Worm (Caenorhabditis elegans) whole organism, mixed stage, embryonic: ENCODE data around the gene tab-1.
A peak's percentile ranks its signal among the peaks of the same experiment; 100 is the strongest.

Source experiments
- M03D4.4 ChIP-seq: sonication (generic microtip); optimal IDR thresholded peaks from 2 replicates; lab custom pipeline; 2017; ENCODE audit warnings: mild to moderate bottlenecking, missing genetic modification characterization, missing compliant biosample characterization
- bed-3 ChIP-seq: fragments of 200-800 bp; sonication (Bioruptor generic); optimal IDR thresholded peaks from 3 replicates; lab custom pipeline; 2018; ENCODE audit warnings: mild to moderate bottlenecking, missing genetic modification characterization, moderate library complexity, missing compliant biosample characterization
- blmp-1 ChIP-seq: fragments of 150-350 bp; optimal IDR thresholded peaks from 2 replicates; lab custom pipeline; 2014; ENCODE audit warnings: missing biosample characterization, missing genetic modification characterization
- ceh-39 ChIP-seq: fragments of 150-350 bp; optimal IDR thresholded peaks from 2 replicates; lab custom pipeline; 2014; ENCODE audit warnings: missing biosample characterization, missing genetic modification characterization
- ceh-43 ChIP-seq: fragments of 200-800 bp; sonication (Bioruptor generic); optimal IDR thresholded peaks from 2 replicates; lab custom pipeline; 2018; ENCODE audit warnings: mild to moderate bottlenecking, missing genetic modification characterization, moderate library complexity, missing compliant biosample characterization
- ceh-83 ChIP-seq: fragments of 200-800 bp; sonication (Bioruptor generic); optimal IDR thresholded peaks from 2 replicates; lab custom pipeline; 2018; ENCODE audit warnings: mild to moderate bottlenecking, missing genetic modification characterization, missing compliant biosample characterization
- ces-1 ChIP-seq: fragments of 150-350 bp; optimal IDR thresholded peaks from 2 replicates; lab custom pipeline; 2014; ENCODE audit warnings: missing biosample characterization, missing genetic modification reagents, missing genetic modification characterization
- cnd-1 ChIP-seq: fragments of 200-800 bp; sonication (Bioruptor generic); optimal IDR thresholded peaks from 2 replicates; lab custom pipeline; 2018; ENCODE audit warnings: mild to moderate bottlenecking, missing genetic modification characterization, missing compliant biosample characterization
- flh-1 ChIP-seq: fragments of 200-800 bp; sonication (Bioruptor generic); optimal IDR thresholded peaks from 2 replicates; lab custom pipeline; 2018; ENCODE audit warnings: mild to moderate bottlenecking, missing genetic modification characterization, moderate library complexity, missing compliant biosample characterization
- ham-2 ChIP-seq: fragments of 200-800 bp; sonication (Bioruptor generic); optimal IDR thresholded peaks from 2 replicates; lab custom pipeline; 2018; ENCODE audit warnings: mild to moderate bottlenecking, missing genetic modification characterization, missing compliant biosample characterization
- hlh-1 ChIP-seq: fragments of 150-350 bp; optimal IDR thresholded peaks from 2 replicates; lab custom pipeline; 2014; ENCODE audit warnings: missing biosample characterization, missing genetic modification reagents, missing genetic modification characterization
- lin-13 ChIP-seq: fragments of 150-350 bp; optimal IDR thresholded peaks from 2 replicates; lab custom pipeline; 2014; ENCODE audit warnings: missing biosample characterization, missing genetic modification characterization
- lin-32 ChIP-seq: fragments of 200-800 bp; sonication (Bioruptor generic); optimal IDR thresholded peaks from 2 replicates; lab custom pipeline; 2018; ENCODE audit warnings: mild to moderate bottlenecking, missing genetic modification characterization, missing compliant biosample characterization
- lsy-2 ChIP-seq: fragments of 150-350 bp; optimal IDR thresholded peaks from 2 replicates; lab custom pipeline; 2014; ENCODE audit warnings: missing biosample characterization, missing genetic modification characterization
- mab-5 ChIP-seq: fragments of 150-350 bp; optimal IDR thresholded peaks from 2 replicates; lab custom pipeline; 2014; ENCODE audit warnings: missing biosample characterization, missing genetic modification characterization
- mep-1 ChIP-seq: fragments of 150-350 bp; optimal IDR thresholded peaks from 2 replicates; lab custom pipeline; 2017; ENCODE audit warnings: missing biosample characterization, missing genetic modification reagents, missing genetic modification characterization, inconsistent platforms
- mls-2 ChIP-seq: sonication (generic microtip); optimal IDR thresholded peaks from 2 replicates; lab custom pipeline; 2016; ENCODE audit warnings: mild to moderate bottlenecking, missing genetic modification characterization, moderate library complexity, missing compliant biosample characterization
- nhr-12 ChIP-seq: fragments of 150-350 bp; optimal IDR thresholded peaks from 2 replicates; lab custom pipeline; 2014; ENCODE audit warnings: missing biosample characterization, missing genetic modification characterization
- nhr-2 ChIP-seq: fragments of 150-350 bp; optimal IDR thresholded peaks from 2 replicates; lab custom pipeline; 2014; ENCODE audit warnings: missing biosample characterization, missing genetic modification characterization
- nhr-237 ChIP-seq: fragments of 150-350 bp; optimal IDR thresholded peaks from 2 replicates; lab custom pipeline; 2014; ENCODE audit warnings: missing biosample characterization, missing genetic modification characterization
- nhr-28 ChIP-seq: fragments of 150-350 bp; optimal IDR thresholded peaks from 2 replicates; lab custom pipeline; 2014; ENCODE audit warnings: missing biosample characterization, missing genetic modification characterization
- pha-4 ChIP-seq: fragments of 150-350 bp; optimal IDR thresholded peaks from 2 replicates; lab custom pipeline; 2018; ENCODE audit warnings: missing biosample characterization, missing genetic modification reagents, missing genetic modification characterization
- sem-2 ChIP-seq: fragments of 200-800 bp; sonication (Bioruptor generic); optimal IDR thresholded peaks from 2 replicates; lab custom pipeline; 2018; ENCODE audit warnings: mild to moderate bottlenecking, missing genetic modification characterization, missing compliant biosample characterization
- tbx-8 ChIP-seq: fragments of 200-800 bp; sonication (Bioruptor generic); optimal IDR thresholded peaks from 2 replicates; lab custom pipeline; 2018; ENCODE audit warnings: mild to moderate bottlenecking, missing genetic modification characterization, moderate library complexity, missing compliant biosample characterization
- unc-120 ChIP-seq: sonication (generic microtip); optimal IDR thresholded peaks from 2 replicates; lab custom pipeline; 2017; ENCODE audit warnings: missing genetic modification characterization, missing compliant biosample characterization; ENCODE audit not compliant: poor library complexity, severe bottlenecking
- unc-62 ChIP-seq: fragments of 150-350 bp; optimal IDR thresholded peaks from 2 replicates; lab custom pipeline; 2014; ENCODE audit warnings: missing biosample characterization, missing genetic modification reagents, missing genetic modification characterization
- zip-8 ChIP-seq: fragments of 150-350 bp; optimal IDR thresholded peaks from 2 replicates; lab custom pipeline; 2014; ENCODE audit warnings: missing biosample characterization, missing genetic modification characterization
- ztf-11 ChIP-seq: fragments of 150-350 bp; optimal IDR thresholded peaks from 2 replicates; lab custom pipeline; 2014; ENCODE audit warnings: missing biosample characterization, missing genetic modification characterization

The tab-1 gene

DNA sequence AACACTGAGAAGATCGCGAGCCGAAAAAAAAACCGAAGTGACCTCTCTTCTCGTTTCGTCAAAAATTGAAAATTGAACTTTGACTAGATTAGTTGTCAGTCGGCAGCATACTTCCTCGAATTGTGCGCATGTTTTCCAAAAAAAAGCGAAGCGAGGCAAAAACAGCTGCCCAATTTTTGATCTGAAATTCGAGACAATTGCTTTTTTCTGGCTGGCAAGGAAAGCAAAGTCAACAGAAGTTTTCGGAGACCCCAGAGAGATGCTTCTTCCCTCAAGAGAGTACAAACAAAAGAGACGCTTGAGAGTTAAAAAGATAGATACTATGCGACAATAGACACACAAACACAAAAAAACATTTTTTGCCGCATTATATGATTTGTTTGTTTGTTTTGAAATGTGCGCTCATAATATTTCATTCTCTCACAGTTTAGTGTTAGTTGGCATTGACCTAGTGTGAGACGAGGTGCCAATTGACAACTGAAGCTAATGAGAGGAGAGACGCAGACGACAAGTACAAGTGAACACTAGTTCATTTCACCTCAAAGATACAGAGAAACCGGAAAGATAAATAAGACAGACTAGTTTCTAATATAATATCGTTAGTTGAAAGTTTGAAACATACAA is 33.0 kb downstream of the tab-1 start:
- TF ChIP-seq blmp-1 (tag; lab: Kevin White, UChicago) (no peak), pha-4 (tag; lab: Kevin White, UChicago) (peak; percentile 27), mab-5 (tag; lab: Kevin White, UChicago) (no peak), lsy-2 (tag; lab: Kevin White, UChicago) (peak; percentile 9), bed-3 (no peak), mls-2 (tag; lab: Kevin White, UChicago) (no peak), ces-1 (GFP tag; lab: Kevin White, UChicago) (peak; percentile 43), zip-8 (no peak), ceh-83 (GFP tag; lab: Kevin White, UChicago) (no peak), nhr-237 (tag; lab: Kevin White, UChicago) (no peak), unc-62 (GFP tag; lab: Kevin White, UChicago) (peak; percentile 55), ceh-39 (tag; lab: Kevin White, UChicago) (no peak), hlh-1 (peak; percentile 33), nhr-28 (tag; lab: Kevin White, UChicago) (no peak)

DNA sequence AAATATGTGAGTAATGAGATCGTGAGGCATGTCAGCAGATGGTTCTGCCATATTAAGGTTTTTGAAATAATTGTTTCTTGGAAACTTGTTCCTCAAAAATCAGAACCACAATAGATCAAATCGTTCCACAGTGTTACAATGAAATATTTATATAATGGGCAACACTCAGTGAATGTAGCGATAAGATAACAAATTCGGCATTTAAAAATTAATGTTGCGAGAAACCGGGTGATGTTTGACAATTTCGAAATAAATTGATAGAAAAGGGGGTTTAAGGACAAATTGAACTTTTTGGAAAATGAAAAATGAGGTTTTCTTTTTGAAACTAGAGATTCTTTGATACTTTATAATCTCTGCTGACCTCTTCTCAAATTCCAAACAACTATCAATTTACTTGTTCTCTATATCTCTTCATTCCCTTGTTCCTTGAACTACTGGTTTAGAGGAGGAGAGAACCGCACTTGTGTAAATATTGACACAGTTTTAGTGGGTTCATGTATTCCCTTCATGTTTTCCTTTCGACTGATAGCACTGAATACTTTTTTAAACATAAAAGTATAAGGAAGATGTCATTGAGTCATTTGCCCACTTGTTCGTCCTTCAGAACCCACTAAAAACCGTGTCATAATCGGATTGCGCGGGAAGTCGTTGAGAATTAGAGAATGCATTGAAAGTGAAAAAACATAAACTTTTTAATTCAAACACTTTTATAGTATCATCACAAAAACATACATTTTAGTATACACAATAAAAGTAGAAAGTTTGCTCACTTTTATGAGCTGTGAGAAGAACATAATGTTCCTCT is 33.8 kb downstream of the tab-1 start:
- TF ChIP-seq lin-32 (GFP tag; lab: Kevin White, UChicago): peak; percentile 2
- TF ChIP-seq lsy-2 (tag; lab: Kevin White, UChicago): no peak
- no peak for TF ChIP-seq ham-2 (GFP tag; lab: Kevin White, UChicago)
- TF ChIP-seq bed-3: no peak
- no peak for TF ChIP-seq nhr-12 (tag; lab: Kevin White, UChicago)
- TF ChIP-seq pha-4 (tag; lab: Kevin White, UChicago): peak; percentile 61
- TF ChIP-seq blmp-1 (tag; lab: Kevin White, UChicago): peak; percentile 9
- no peak for TF ChIP-seq nhr-2 (tag; lab: Kevin White, UChicago)
- TF ChIP-seq lin-13 (tag; lab: Kevin White, UChicago): no peak

DNA sequence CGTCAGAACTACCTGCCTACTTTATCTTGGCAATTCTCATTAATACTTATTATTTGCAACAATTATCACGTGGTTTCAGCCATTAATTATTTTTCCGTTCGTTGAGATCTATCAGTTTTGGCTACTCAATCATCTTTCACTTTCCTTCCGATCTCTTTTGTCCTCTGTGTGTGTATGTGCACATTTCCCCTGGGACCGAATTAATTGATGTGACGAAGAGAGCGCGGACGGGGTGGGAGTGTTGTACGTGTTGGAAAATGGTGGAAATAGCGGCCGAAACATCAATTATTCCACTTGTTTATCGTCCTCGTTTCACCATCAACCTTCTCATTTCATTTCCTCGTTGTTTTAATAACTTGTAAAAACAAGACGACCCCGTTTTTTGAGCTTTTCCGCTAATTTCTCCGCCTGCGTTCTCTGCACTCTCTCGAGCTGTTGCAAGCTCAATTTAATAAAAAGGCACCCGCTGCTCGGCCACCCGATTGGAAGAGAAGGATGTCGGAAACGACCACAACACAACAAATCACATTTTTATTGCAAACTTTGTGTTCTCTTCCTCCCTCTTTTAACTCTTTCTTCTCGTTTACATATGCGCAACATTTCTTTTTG is 35.2 kb downstream of the tab-1 start:
- TF ChIP-seq unc-62 (GFP tag; lab: Kevin White, UChicago): peak; percentile 80
- peak; percentile 91 for TF ChIP-seq ces-1 (GFP tag; lab: Kevin White, UChicago)
- TF ChIP-seq nhr-28 (tag; lab: Kevin White, UChicago): no peak
- peak; percentile 44 for TF ChIP-seq unc-120 (tag; lab: Kevin White, UChicago)
- TF ChIP-seq bed-3: no peak
- TF ChIP-seq tbx-8: no peak
- no peak for TF ChIP-seq sem-2 (GFP tag; lab: Kevin White, UChicago)
- TF ChIP-seq ham-2 (GFP tag; lab: Kevin White, UChicago): peak; percentile 48
- peak; percentile 50 for TF ChIP-seq mls-2 (tag; lab: Kevin White, UChicago)
- no peak for TF ChIP-seq nhr-237 (tag; lab: Kevin White, UChicago)
- TF ChIP-seq mep-1 (tag; lab: Kevin White, UChicago): no peak
- TF ChIP-seq ceh-43 (GFP tag; lab: Kevin White, UChicago): peak; percentile 82

DNA sequence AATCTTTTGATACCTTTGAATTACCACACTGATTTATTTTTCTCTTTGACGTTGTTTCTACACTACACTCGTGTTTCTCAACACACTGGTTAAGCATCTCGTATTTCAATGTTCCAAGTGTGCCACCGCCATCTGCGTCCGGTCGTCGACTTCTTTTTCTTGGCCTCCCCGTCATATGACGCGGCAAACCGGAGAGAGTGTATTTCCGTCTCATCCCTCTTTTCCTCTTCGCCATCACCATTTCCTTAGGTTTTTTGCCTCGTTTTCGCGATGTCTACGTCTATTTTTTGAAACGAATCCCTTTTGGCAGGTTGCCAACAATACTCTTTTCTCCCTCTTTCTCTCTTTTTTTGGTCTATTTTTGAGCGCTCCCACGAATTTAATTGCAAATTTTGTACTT is 35.9 kb downstream of the tab-1 start:
- TF ChIP-seq unc-120 (tag; lab: Kevin White, UChicago) (peak; percentile 34), cnd-1 (tag; lab: Kevin White, UChicago) (peak; percentile 50), lsy-2 (tag; lab: Kevin White, UChicago) (no peak), nhr-2 (tag; lab: Kevin White, UChicago) (peak; percentile 34), bed-3 (no peak), pha-4 (tag; lab: Kevin White, UChicago) (peak; percentile 1), sem-2 (GFP tag; lab: Kevin White, UChicago) (no peak), ceh-43 (GFP tag; lab: Kevin White, UChicago) (no peak), ces-1 (GFP tag; lab: Kevin White, UChicago) (no peak), flh-1 (GFP tag; lab: Kevin White, UChicago) (no peak), lin-32 (GFP tag; lab: Kevin White, UChicago) (no peak), ztf-11 (no peak), hlh-1 (peak; percentile 72)

DNA sequence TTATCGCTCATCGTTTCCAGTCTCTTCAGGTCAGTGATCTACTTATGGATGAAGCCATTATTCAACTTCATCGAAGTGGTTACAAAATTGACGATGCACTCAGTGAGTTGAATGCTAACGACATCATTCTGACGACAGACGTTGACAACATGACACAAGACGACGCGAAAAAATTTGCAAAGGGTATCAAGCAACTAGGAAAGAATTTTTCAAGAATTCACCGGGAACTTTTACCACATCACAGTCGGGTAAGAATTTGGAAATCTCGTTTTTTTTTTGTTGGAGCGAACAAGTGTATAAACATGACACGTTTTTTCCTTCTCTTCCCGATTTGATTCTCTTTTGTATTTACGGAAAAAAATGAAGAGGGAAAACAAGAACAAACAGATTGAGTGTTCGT is 37.5 kb downstream of the tab-1 start:
- TF ChIP-seq ceh-43 (GFP tag; lab: Kevin White, UChicago) (no peak), pha-4 (tag; lab: Kevin White, UChicago) (no peak), M03D4.4 (tag; lab: Kevin White, UChicago) (no peak), ces-1 (GFP tag; lab: Kevin White, UChicago) (peak; percentile 24), lin-13 (tag; lab: Kevin White, UChicago) (no peak), ztf-11 (no peak)
